Fruit fly (Drosophila melanogaster) whole organism, embryonic: ENCODE measurements around the gene CG9676.

Experiments
- Awh ChIP-seq: fragments of 200-800 bp; sonication (Bioruptor generic); IDR thresholded peaks from 2 replicates; pipeline ENCODE4, ENCODE4 v1.3.6; 2022; ENCODE audit warnings: missing biosample characterization, missing genetic modification characterization
- Bteb2 ChIP-seq: fragments of 200-800 bp; sonication (Bioruptor generic); optimal IDR thresholded peaks from 2 replicates; lab custom pipeline; 2016; ENCODE audit warnings: missing biosample characterization, missing genetic modification characterization
- CG10979 ChIP-seq: fragments of 200-800 bp; sonication (Bioruptor generic); optimal IDR thresholded peaks from 2 replicates; lab custom pipeline; 2018; ENCODE audit warnings: missing biosample characterization, mild to moderate bottlenecking, missing genetic modification characterization, moderate library complexity
- CG11696 ChIP-seq: fragments of 200-800 bp; sonication (Bioruptor generic); IDR thresholded peaks from 2 replicates; pipeline ENCODE4 v1.3.6; 2022; ENCODE audit warnings: missing biosample characterization, missing genetic modification characterization
- CG12219 ChIP-seq: fragments of 200-800 bp; sonication (Bioruptor generic); optimal IDR thresholded peaks from 3 replicates; lab custom pipeline; 2018; ENCODE audit warnings: missing biosample characterization, mild to moderate bottlenecking, missing genetic modification characterization
- CG14667 ChIP-seq: fragments of 200-800 bp; sonication (Bioruptor generic); IDR thresholded peaks from 2 replicates; pipeline ENCODE4 v1.3.6; 2022; ENCODE audit warnings: missing biosample characterization, missing genetic modification characterization
- CG15269 ChIP-seq: fragments of 200-800 bp; sonication (Bioruptor generic); optimal IDR thresholded peaks from 2 replicates; lab custom pipeline; 2018; ENCODE audit warnings: missing biosample characterization, mild to moderate bottlenecking, missing genetic modification characterization, moderate library complexity
- CG1529 ChIP-seq: fragments of 200-800 bp; sonication (Bioruptor generic); optimal IDR thresholded peaks from 3 replicates; lab custom pipeline; 2018; ENCODE audit warnings: missing biosample characterization, missing genetic modification characterization
- CG18011 ChIP-seq: fragments of 200-800 bp; sonication (Bioruptor generic); optimal IDR thresholded peaks from 2 replicates; lab custom pipeline; 2017; ENCODE audit warnings: missing biosample characterization, missing genetic modification characterization, mild to moderate bottlenecking, moderate library complexity, missing genotype
- CG2199 ChIP-seq: fragments of 200-800 bp; sonication (Bioruptor generic); IDR thresholded peaks from 3 replicates; pipeline ENCODE4 v1.3.6; 2022; ENCODE audit warnings: missing biosample characterization, missing genetic modification characterization
- CG34376 ChIP-seq: fragments of 200-800 bp; sonication (Bioruptor generic); optimal IDR thresholded peaks from 2 replicates; lab custom pipeline; 2018; ENCODE audit warnings: missing biosample characterization, mild to moderate bottlenecking, missing genetic modification characterization
- CG3726 ChIP-seq: fragments of 200-800 bp; sonication (Bioruptor generic); IDR thresholded peaks from 3 replicates; pipeline ENCODE4, ENCODE4 v1.3.6; 2022; ENCODE audit warnings: missing biosample characterization, missing genetic modification characterization
- CG4282 ChIP-seq: fragments of 200-800 bp; sonication (Bioruptor generic); optimal IDR thresholded peaks from 2 replicates; lab custom pipeline; 2016; ENCODE audit warnings: missing biosample characterization, missing genetic modification characterization
- CG4328 ChIP-seq: fragments of 200-800 bp; sonication (Bioruptor generic); optimal IDR thresholded peaks from 3 replicates; lab custom pipeline; 2017; ENCODE audit warnings: missing biosample characterization, missing genetic modification reagents, missing genetic modification characterization
- CG5953 ChIP-seq: fragments of 200-800 bp; sonication (Bioruptor generic); IDR thresholded peaks from 2 replicates; pipeline ENCODE4 v1.3.6; 2022; ENCODE audit warnings: missing biosample characterization, missing genetic modification characterization
- CG6272 ChIP-seq: fragments of 200-800 bp; sonication (Bioruptor generic); IDR thresholded peaks from 2 replicates; pipeline ENCODE4 v1.3.6; 2022; ENCODE audit warnings: missing biosample characterization, missing genetic modification characterization
- CG6791 ChIP-seq: fragments of 200-800 bp; sonication (Bioruptor generic); IDR thresholded peaks from 3 replicates; pipeline ENCODE4 v1.3.6; 2022; ENCODE audit warnings: missing biosample characterization, missing genetic modification characterization; ENCODE audit not compliant: partially characterized antibody
- CG7745 ChIP-seq: fragments of 200-800 bp; sonication (Bioruptor generic); optimal IDR thresholded peaks from 2 replicates; lab custom pipeline; 2018; ENCODE audit warnings: missing biosample characterization, mild to moderate bottlenecking, missing genetic modification characterization, moderate library complexity
- CG9609 ChIP-seq: fragments of 200-800 bp; sonication (Bioruptor generic); optimal IDR thresholded peaks from 3 replicates; lab custom pipeline; 2016; ENCODE audit warnings: missing biosample characterization, missing genetic modification characterization
- CG9727 ChIP-seq: fragments of 200-800 bp; sonication (Bioruptor generic); optimal IDR thresholded peaks from 3 replicates; lab custom pipeline; 2017; ENCODE audit warnings: missing biosample characterization, mild to moderate bottlenecking, missing genetic modification characterization
- CTCF ChIP-seq: fragments of 200-800 bp; sonication (Bioruptor generic); optimal IDR thresholded peaks from 2 replicates; lab custom pipeline; 2017; ENCODE audit warnings: missing biosample characterization, mild to moderate bottlenecking, missing genetic modification characterization, moderate library complexity
- Dad ChIP-seq: fragments of 200-800 bp; sonication (Bioruptor generic); optimal IDR thresholded peaks from 3 replicates; lab custom pipeline; 2016; ENCODE audit warnings: missing biosample characterization, missing genetic modification characterization
- Ets65A ChIP-seq: fragments of 200-800 bp; sonication (Bioruptor generic); peaks from one replicate; lab custom pipeline; 2016; ENCODE audit warnings: missing biosample characterization, missing genetic modification characterization
- Ets97D ChIP-seq: fragments of 200-800 bp; sonication (Bioruptor generic); optimal IDR thresholded peaks from 3 replicates; lab custom pipeline; 2016; ENCODE audit warnings: missing biosample characterization, missing genetic modification characterization
- GATAe ChIP-seq: fragments of 200-800 bp; sonication (Bioruptor generic); conservative IDR thresholded peaks from 2 replicates; pipeline ENCODE4 v1.3.6; 2022; ENCODE audit warnings: missing biosample characterization, missing genetic modification characterization
- Hey ChIP-seq: fragments of 200-800 bp; sonication (Bioruptor generic); optimal IDR thresholded peaks from 3 replicates; lab custom pipeline; 2018; ENCODE audit warnings: missing biosample characterization, mild to moderate bottlenecking, missing genetic modification characterization
- HmgZ ChIP-seq: fragments of 200-800 bp; sonication (Bioruptor generic); optimal IDR thresholded peaks from 2 replicates; lab custom pipeline; 2018; ENCODE audit warnings: missing biosample characterization, mild to moderate bottlenecking, missing genetic modification characterization
- Hmr ChIP-seq: fragments of 200-800 bp; sonication (Bioruptor generic); optimal IDR thresholded peaks from 3 replicates; lab custom pipeline; 2017; ENCODE audit warnings: mild to moderate bottlenecking, missing biosample characterization, missing genetic modification reagents, missing genetic modification characterization
- Med ChIP-seq: fragments of 200-800 bp; sonication (Bioruptor generic); peaks from one replicate; lab custom pipeline; 2016; ENCODE audit warnings: missing biosample characterization, missing genetic modification characterization, mild to moderate bottlenecking, inconsistent platforms, moderate library complexity
- Meics ChIP-seq: fragments of 200-800 bp; sonication (Bioruptor generic); optimal IDR thresholded peaks from 2 replicates; lab custom pipeline; 2017; ENCODE audit warnings: missing biosample characterization, mild to moderate bottlenecking, missing genetic modification characterization
- Ravus ChIP-seq: fragments of 200-800 bp; sonication (Bioruptor generic); IDR thresholded peaks from 2 replicates; pipeline ENCODE4 v1.3.6; 2022; ENCODE audit warnings: missing biosample characterization, missing genetic modification characterization
- Stat92E ChIP-seq, 3 experiments: fragments of >200 bp in 2 of 3; fragments of 200-800 bp in 1 of 3; sonication (Bioruptor generic) in 1 of 3; optimal IDR thresholded peaks; 2 replicates each; lab custom pipeline; 2017 to 2019; ENCODE audit warnings: missing biosample characterization in 3 of 3, missing genetic modification characterization in 3 of 3, mild to moderate bottlenecking in 1 of 3, moderate library complexity in 1 of 3
- Vsx1 ChIP-seq: fragments of 200-800 bp; sonication (Bioruptor generic); optimal IDR thresholded peaks from 2 replicates; lab custom pipeline; 2017; ENCODE audit warnings: missing biosample characterization, mild to moderate bottlenecking, missing genetic modification characterization, missing genetic modification reagents
- Xrp1 ChIP-seq: fragments of 200-800 bp; sonication (Bioruptor generic); IDR thresholded peaks from 2 replicates; pipeline ENCODE4 v1.3.6; 2022; ENCODE audit warnings: missing biosample characterization, missing genetic modification characterization
- bowl ChIP-seq: fragments of 200-800 bp; sonication (Bioruptor generic); IDR thresholded peaks from 2 replicates; pipeline ENCODE4 v1.3.6; 2022; ENCODE audit warnings: missing biosample characterization, missing genetic modification characterization
- disco-r ChIP-seq: fragments of 200-800 bp; sonication (Bioruptor generic); optimal IDR thresholded peaks from 2 replicates; lab custom pipeline; 2016; ENCODE audit warnings: missing biosample characterization, missing genetic modification characterization
- dm ChIP-seq: fragments of 200-800 bp; sonication (Bioruptor generic); optimal IDR thresholded peaks from 3 replicates; lab custom pipeline; 2016; ENCODE audit warnings: missing biosample characterization, missing genetic modification characterization
- dmrt99B ChIP-seq: fragments of 200-800 bp; sonication (Bioruptor generic); optimal IDR thresholded peaks from 2 replicates; lab custom pipeline; 2018; ENCODE audit warnings: missing biosample characterization, mild to moderate bottlenecking, missing genetic modification characterization, moderate library complexity
- exex ChIP-seq: fragments of 200-800 bp; sonication (Bioruptor generic); optimal IDR thresholded peaks from 4 replicates; lab custom pipeline; 2018; ENCODE audit warnings: missing biosample characterization, mild to moderate bottlenecking, missing genetic modification characterization, moderate library complexity
- grn ChIP-seq: fragments of 200-800 bp; sonication (Bioruptor generic); optimal IDR thresholded peaks from 3 replicates; lab custom pipeline; 2017; ENCODE audit warnings: missing biosample characterization, missing genetic modification characterization
- gsb ChIP-seq: fragments of 200-800 bp; sonication (Bioruptor generic); IDR thresholded peaks from 2 replicates; pipeline ENCODE4 v1.3.6; 2022; ENCODE audit warnings: missing biosample characterization, missing genetic modification characterization
- hkb ChIP-seq, 2 experiments: fragments of 200-800 bp in 1 of 2; fragments of >200 bp in 1 of 2; sonication (Bioruptor generic) in 1 of 2; IDR thresholded peaks in 1 of 2; optimal IDR thresholded peaks in 1 of 2; 2 replicates each; pipeline versions ENCODE4 v1.3.6 to Lab custom; 2017 to 2022; ENCODE audit warnings: missing biosample characterization in 1 of 2, missing genetic modification characterization in 1 of 2
- luna ChIP-seq: fragments of 200-800 bp; sonication (Bioruptor generic); optimal IDR thresholded peaks from 2 replicates; lab custom pipeline; 2016; ENCODE audit warnings: missing biosample characterization, missing genetic modification characterization
- pzg ChIP-seq: fragments of 200-800 bp; sonication (Bioruptor generic); optimal IDR thresholded peaks from 3 replicates; lab custom pipeline; 2018; ENCODE audit warnings: missing biosample characterization, mild to moderate bottlenecking, missing genetic modification characterization, moderate library complexity
- sd ChIP-seq: fragments of 200-800 bp; sonication (Bioruptor generic); optimal IDR thresholded peaks from 3 replicates; lab custom pipeline; 2018; ENCODE audit warnings: missing biosample characterization, mild to moderate bottlenecking, missing genetic modification characterization, moderate library complexity
- slp2 ChIP-seq: fragments of 200-800 bp; sonication (Bioruptor generic); optimal IDR thresholded peaks from 2 replicates; lab custom pipeline; 2016; ENCODE audit warnings: missing biosample characterization, missing genetic modification characterization
- stwl ChIP-seq: fragments of 200-800 bp; sonication (Bioruptor generic); optimal IDR thresholded peaks from 3 replicates; lab custom pipeline; 2018; ENCODE audit warnings: missing biosample characterization, mild to moderate bottlenecking, missing genetic modification characterization, moderate library complexity
- sug ChIP-seq: fragments of 200-800 bp; optimal IDR thresholded peaks from 2 replicates; lab custom pipeline; 2019; ENCODE audit warnings: missing biosample characterization, mild to moderate bottlenecking, missing genetic modification characterization, moderate library complexity
- trem ChIP-seq: fragments of 200-800 bp; optimal IDR thresholded peaks from 3 replicates; lab custom pipeline; 2019; ENCODE audit warnings: missing biosample characterization, mild to moderate bottlenecking, missing genetic modification characterization, moderate library complexity

Gene CG9676

dm6 chrX:16746824-16747223 is 46.9 kb upstream of the CG9676 start (continued):
- TF ChIP-seq Stat92E (GFP tag; optimal IDR thresholded peaks at IDR 0.05; lab: Kevin White, UChicago) (no peak), CG10979 (tag; lab: Kevin White, UChicago) (peak; percentile 27), Ets65A (GFP tag; lab: Kevin White, UChicago) (peak; percentile 3), hkb (optimal IDR thresholded peaks at IDR 0.05; lab: Kevin White, UChicago) (no peak), hkb (GFP tag; IDR thresholded peaks at IDR 0.05; lab: Robert Waterston, UW) (0 out of 2 replicates have a peak, but pooled peaks have one; percentile 25), CTCF (GFP tag; lab: Kevin White, UChicago) (peak; percentile 90), CG2199 (peak; percentile 92), Med (GFP tag; lab: Kevin White, UChicago) (peak; percentile 72), CG12219 (GFP tag; lab: Kevin White, UChicago) (peak; percentile 8), Awh (GFP tag; lab: Robert Waterston, UW) (no peak), Xrp1 (GFP tag; lab: Robert Waterston, UW) (0 out of 2 replicates have a peak, but pooled peaks have one; percentile 14), CG4282 (GFP tag; lab: Kevin White, UChicago) (no peak), CG4328 (GFP tag; lab: Kevin White, UChicago) (no peak), stwl (tag; lab: Kevin White, UChicago) (peak; percentile 8), dm (no peak), trem (tag; lab: Kevin White, UChicago) (peak; percentile 69), dmrt99B (tag; lab: Kevin White, UChicago) (peak; percentile 30)

dm6 chrX:16745942-16746341 is 46.0 kb upstream of the CG9676 start:
- TF ChIP-seq sd (tag; lab: Kevin White, UChicago): peak; percentile 48
- TF ChIP-seq CG3726 (GFP tag; lab: Robert Waterston, UW): no peak
- no peak for TF ChIP-seq CG9727 (GFP tag; lab: Kevin White, UChicago)
- TF ChIP-seq grn (GFP tag; lab: Kevin White, UChicago): peak; percentile 28
- TF ChIP-seq GATAe (GFP tag; lab: Robert Waterston, UW): 0 out of 2 replicates have a peak, but pooled peaks have one; percentile 18
- peak; percentile 16 for TF ChIP-seq CG34376 (GFP tag; lab: Kevin White, UChicago)
- no peak for TF ChIP-seq Ravus (GFP tag; lab: Robert Waterston, UW)
- peak; percentile 45; the same call in 1 of the 2 replicates for TF ChIP-seq CG11696 (GFP tag; lab: Robert Waterston, UW)
- peak; percentile 64 for TF ChIP-seq exex (tag; lab: Kevin White, UChicago)
- no peak for TF ChIP-seq CG14667 (GFP tag; lab: Robert Waterston, UW)
- peak; percentile 85 for TF ChIP-seq sug (tag; lab: Kevin White, UChicago)

- TF ChIP-seq Vsx1 (GFP tag; lab: Kevin White, UChicago) (no peak), CG14667 (GFP tag; lab: Robert Waterston, UW) (no peak), CG9609 (GFP tag; lab: Kevin White, UChicago) (no peak), CG15269 (tag; lab: Kevin White, UChicago) (no peak), CG6791 (0 out of 3 replicates have a peak, but pooled peaks have one; percentile 9), slp2 (no peak), Meics (GFP tag; lab: Kevin White, UChicago) (no peak), CG5953 (GFP tag; lab: Robert Waterston, UW) (no peak), CG1529 (no peak), pzg (GFP tag; lab: Kevin White, UChicago) (no peak), Ets97D (no peak), gsb (GFP tag; lab: Robert Waterston, UW) (no peak), disco-r (GFP tag; lab: Kevin White, UChicago) (no peak), bowl (GFP tag; lab: Robert Waterston, UW) (no peak), HmgZ (tag; lab: Kevin White, UChicago) (no peak), Bteb2 (GFP tag; lab: Kevin White, UChicago) (no peak), CTCF (GFP tag; lab: Kevin White, UChicago) (peak; percentile 30), CG18011 (GFP tag; lab: Kevin White, UChicago) (peak; percentile 96), Hey (no peak), Dad (no peak), luna (GFP tag; lab: Kevin White, UChicago) (no peak), CG7745 (tag; lab: Kevin White, UChicago) (no peak), CG6272 (GFP tag; lab: Robert Waterston, UW) (no peak), Hmr (GFP tag; lab: Kevin White, UChicago) (no peak)
Measured at dm6 chrX:16744345-16744744, 44.4 kb upstream of the CG9676 start.
